Worm (Caenorhabditis elegans): ENCODE measurements around the gene crt-1.

The crt-1 gene

ce11 chrV:6100492-6101004 is at the start of gene crt-1 (continued):
- TF ChIP-seq sup-37 (GFP tag; optimal IDR thresholded peaks at IDR 0.05) (peak; percentile 95), hpl-2 (GFP tag; optimal IDR thresholded peaks at IDR 0.05) (peak; percentile 42), vab-15 (tag; optimal IDR thresholded peaks at IDR 0.05) (no peak), isw-1 (GFP tag; IDR thresholded peaks at IDR 0.05) (peak; percentile 95), mdl-1 (tag; optimal IDR thresholded peaks at IDR 0.05) (peak; percentile 60 to 96), egl-13 (tag; optimal IDR thresholded peaks at IDR 0.05) (peak; percentile 92), aly-2 (tag; optimal IDR thresholded peaks at IDR 0.05) (peak; percentile 52), nhr-11 (tag; optimal IDR thresholded peaks at IDR 0.05) (peak; percentile 78), lir-3 (tag; optimal IDR thresholded peaks at IDR 0.05; ENCODE audit: poor library complexity) (peak; percentile 69), ceh-63 (GFP tag; optimal IDR thresholded peaks at IDR 0.05) (no peak), tlp-1 (tag; optimal IDR thresholded peaks at IDR 0.05) (no peak), efl-1 (optimal IDR thresholded peaks at IDR 0.05) (peak; percentile 88 to 89), efl-1 (GFP tag; optimal IDR thresholded peaks at IDR 0.05 in 1 of 2) (peak; percentile 78 to 98), nhr-76 (tag; optimal IDR thresholded peaks at IDR 0.05) (peak; percentile 71), fkh-4 (tag; optimal IDR thresholded peaks at IDR 0.05; ENCODE audit: borderline replicate concordance) (peak; percentile 66), ets-5 (GFP tag; IDR thresholded peaks at IDR 0.05) (no peak), swsn-7 (tag; optimal IDR thresholded peaks at IDR 0.05) (peak; percentile 96), unc-86 (tag; optimal IDR thresholded peaks at IDR 0.05) (peak; percentile 93), nhr-71 (tag; optimal IDR thresholded peaks at IDR 0.05) (peak; percentile 99), lin-13 (GFP tag; optimal IDR thresholded peaks at IDR 0.05) (peak; percentile 95), elt-3 (tag; optimal IDR thresholded peaks at IDR 0.05) (peak in 4 of 6 experiments; percentile 46 to 88 (median 75)), alr-1 (tag; optimal IDR thresholded peaks at IDR 0.05; ENCODE audit: borderline replicate concordance) (no peak), hlh-4 (tag; optimal IDR thresholded peaks at IDR 0.05) (no peak), xbp-1 (tag; optimal IDR thresholded peaks at IDR 0.05) (peak; percentile 100), unc-62 (GFP tag; optimal IDR thresholded peaks at IDR 0.05) (no peak), fos-1 (tag; optimal IDR thresholded peaks at IDR 0.05) (peak; percentile 72), nhr-90 (tag; optimal IDR thresholded peaks at IDR 0.05; ENCODE audit: poor library complexity) (peak; percentile 94), Y116A8C.19 (tag; optimal IDR thresholded peaks at IDR 0.05; ENCODE audit: borderline replicate concordance) (no peak), nhr-47 (tag; optimal IDR thresholded peaks at IDR 0.05) (peak; percentile 97), sox-4 (tag; optimal IDR thresholded peaks at IDR 0.05) (peak; percentile 80), snu-23 (GFP tag; optimal IDR thresholded peaks at IDR 0.05) (peak; percentile 96), nhr-237 (tag; optimal IDR thresholded peaks at IDR 0.05) (peak; percentile 73)

ce11 chrV:6138167-6138566 is 37.8 kb upstream of the crt-1 start:
- no peak for TF ChIP-seq irx-1 (tag; optimal IDR thresholded peaks at IDR 0.05)
- no peak for TF ChIP-seq elt-2 (tag; optimal IDR thresholded peaks at IDR 0.05)
- no peak for TF ChIP-seq jun-1 (tag; optimal IDR thresholded peaks at IDR 0.05)
- TF ChIP-seq tbx-2 (tag; optimal IDR thresholded peaks at IDR 0.05), result no peak
- TF ChIP-seq nhr-19 (GFP tag; conservative IDR thresholded peaks at IDR 0.05), result no peak
- TF ChIP-seq nhr-71 (tag; optimal IDR thresholded peaks at IDR 0.05), result no peak
- TF ChIP-seq ets-5 (GFP tag; IDR thresholded peaks at IDR 0.05), result no peak

DNA sequence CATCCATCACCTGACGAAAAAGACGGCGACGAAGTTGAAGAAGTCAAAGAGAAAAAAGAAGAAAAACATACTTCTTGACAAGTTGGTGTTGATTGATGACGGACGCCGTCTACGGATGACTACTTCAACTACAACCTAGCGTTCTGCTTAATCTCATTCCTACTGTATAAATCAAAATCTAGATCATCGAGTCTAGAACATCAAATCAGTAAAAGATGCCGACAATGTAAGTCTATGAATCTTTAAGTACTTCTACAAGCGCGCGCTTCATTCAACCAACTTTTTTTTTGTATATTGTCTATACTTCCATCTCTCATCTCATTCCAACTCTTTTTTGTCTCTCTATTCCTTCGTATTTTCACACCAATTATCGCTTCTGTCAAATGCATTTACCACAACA is 35.1 kb upstream of the crt-1 start:
- TF ChIP-seq dsc-1 (tag; optimal IDR thresholded peaks at IDR 0.05) (no peak), lin-35 (GFP tag; optimal IDR thresholded peaks at IDR 0.05) (no peak), sptf-1 (tag; optimal IDR thresholded peaks at IDR 0.05) (no peak), pax-3 (tag; optimal IDR thresholded peaks at IDR 0.05) (no peak), unc-86 (tag; optimal IDR thresholded peaks at IDR 0.05) (no peak), tbx-2 (tag; optimal IDR thresholded peaks at IDR 0.05) (no peak), alr-1 (tag; optimal IDR thresholded peaks at IDR 0.05; ENCODE audit: borderline replicate concordance) (no peak), lin-14 (GFP tag; optimal IDR thresholded peaks at IDR 0.05) (no peak), sup-37 (GFP tag; optimal IDR thresholded peaks at IDR 0.05) (no peak), elt-3 (tag; optimal IDR thresholded peaks at IDR 0.05) (no peak), efl-3 (GFP tag; optimal IDR thresholded peaks at IDR 0.05) (no peak), zag-1 (tag; optimal IDR thresholded peaks at IDR 0.05) (no peak), jun-1 (tag; optimal IDR thresholded peaks at IDR 0.05) (no peak)

All from whole organism, L1 larva.